Worm (Caenorhabditis elegans) whole organism, early embryonic: ENCODE measurements around the gene Y39B6A.43.

Experiments
- B0310.2 ChIP-seq: sonication (generic microtip); optimal IDR thresholded peaks from 2 replicates; lab custom pipeline; 2016; ENCODE audit warnings: mild to moderate bottlenecking, missing genetic modification characterization, missing compliant biosample characterization
- F13C5.2 ChIP-seq: sonication (generic microtip); optimal IDR thresholded peaks from 2 replicates; lab custom pipeline; 2017; ENCODE audit warnings: mild to moderate bottlenecking, missing genetic modification characterization, inconsistent platforms, missing compliant biosample characterization
- aly-1 ChIP-seq: sonication (generic microtip); optimal IDR thresholded peaks from 2 replicates; lab custom pipeline; 2016; ENCODE audit warnings: missing genetic modification characterization, missing compliant biosample characterization
- ama-1 ChIP-seq: fragments of 150-350 bp; optimal IDR thresholded peaks from 2 replicates; lab custom pipeline; 2014
- ceh-13 ChIP-seq: fragments of 200-800 bp; sonication (Bioruptor generic); optimal IDR thresholded peaks from 2 replicates; lab custom pipeline; 2018; ENCODE audit warnings: mild to moderate bottlenecking, missing genetic modification characterization, missing compliant biosample characterization
- ceh-36 ChIP-seq: sonication (generic microtip); optimal IDR thresholded peaks from 2 replicates; lab custom pipeline; 2016; ENCODE audit warnings: missing genetic modification characterization, inconsistent platforms, missing compliant biosample characterization
- ets-7 ChIP-seq: sonication (generic microtip); optimal IDR thresholded peaks from 2 replicates; lab custom pipeline; 2016; ENCODE audit warnings: missing genotype, missing genetic modification characterization, missing compliant biosample characterization
- flt-1 ChIP-seq: fragments of 200-800 bp; sonication (Bioruptor generic); IDR thresholded peaks from 2 replicates; pipeline ENCODE4 v1.3.6; 2022; ENCODE audit warnings: missing genetic modification characterization, missing compliant biosample characterization
- hmbx-1 ChIP-seq: sonication (generic microtip); optimal IDR thresholded peaks from 2 replicates; lab custom pipeline; 2016; ENCODE audit warnings: mild to moderate bottlenecking, missing genetic modification characterization, missing compliant biosample characterization
- hmg-4 ChIP-seq: fragments of 200-800 bp; sonication (Bioruptor generic); optimal IDR thresholded peaks from 2 replicates; lab custom pipeline; 2018; ENCODE audit warnings: mild to moderate bottlenecking, missing genetic modification characterization, missing compliant biosample characterization
- hnd-1 ChIP-seq: sonication (generic microtip); optimal IDR thresholded peaks from 2 replicates; lab custom pipeline; 2016; ENCODE audit warnings: missing genetic modification characterization, missing compliant biosample characterization
- pes-1 ChIP-seq: fragments of 200-800 bp; sonication (Bioruptor generic); IDR thresholded peaks from 2 replicates; pipeline ENCODE4 v1.3.6; 2022; ENCODE audit warnings: missing genetic modification reagents, missing genetic modification characterization, missing compliant biosample characterization
- scrt-1 ChIP-seq: fragments of 200-800 bp; sonication (Bioruptor generic); IDR thresholded peaks from 2 replicates; pipeline ENCODE4 v1.3.6; 2022; ENCODE audit warnings: missing genetic modification characterization, missing compliant biosample characterization
- sea-1 ChIP-seq: fragments of 200-800 bp; sonication (Bioruptor generic); conservative IDR thresholded peaks from 2 replicates; pipeline ENCODE4 v1.3.6; 2022; ENCODE audit warnings: missing genetic modification characterization, missing compliant biosample characterization
- tbx-11 ChIP-seq: fragments of 200-800 bp; sonication (Bioruptor generic); IDR thresholded peaks from 2 replicates; pipeline ENCODE4 v1.3.6; 2022; ENCODE audit warnings: missing genetic modification characterization, missing compliant biosample characterization
- tbx-37 ChIP-seq: fragments of 200-800 bp; sonication (Bioruptor generic); conservative IDR thresholded peaks from 2 replicates; pipeline ENCODE4 v1.3.6; 2022; ENCODE audit warnings: missing genetic modification reagents, missing genetic modification characterization, missing compliant biosample characterization
- tra-4 ChIP-seq: sonication (generic microtip); optimal IDR thresholded peaks from 2 replicates; lab custom pipeline; 2017; ENCODE audit warnings: missing genetic modification characterization, missing compliant biosample characterization

Gene Y39B6A.43

ce11 chrV:18912555-18912954 is 55.1 kb downstream of the Y39B6A.43 start:
- TF ChIP-seq ets-7 (tag; lab: Kevin White, UChicago) (no peak), tra-4 (no peak), pes-1 (GFP tag; lab: Robert Waterston, UW) (no peak), aly-1 (tag; lab: Kevin White, UChicago) (no peak), F13C5.2 (tag; lab: Kevin White, UChicago) (no peak), hnd-1 (tag; lab: Kevin White, UChicago) (no peak), flt-1 (no peak), scrt-1 (GFP tag; lab: Robert Waterston, UW) (no peak), ceh-13 (GFP tag; lab: Kevin White, UChicago) (no peak), hmbx-1 (tag; lab: Kevin White, UChicago) (no peak), B0310.2 (tag; lab: Kevin White, UChicago) (no peak), hmg-4 (GFP tag; lab: Kevin White, UChicago) (no peak), sea-1 (GFP tag; lab: Robert Waterston, UW) (no peak), tbx-11 (GFP tag; lab: Robert Waterston, UW) (no peak), ama-1 (no peak), ceh-36 (no peak), tbx-37 (no peak)

- TF ChIP-seq F13C5.2 (tag; lab: Kevin White, UChicago), result no peak
- TF ChIP-seq ets-7 (tag; lab: Kevin White, UChicago), result no peak
- TF ChIP-seq tbx-11 (GFP tag; lab: Robert Waterston, UW), result no peak
- TF ChIP-seq flt-1, result no peak
- TF ChIP-seq tra-4, result no peak
Observed at ce11 chrV:18911736-18912135, 55.9 kb downstream of the Y39B6A.43 start, which contains the start of gene cyp-42A1. Gene cyp-42A1, plus strand, starts transcription at chrV:18912036.
